Fruit fly (Drosophila melanogaster) whole organism, pupa: ENCODE measurements around the gene swm.
A peak's percentile ranks its signal among the peaks of the same experiment; 100 is the strongest.

Experiments
- CG10348 ChIP-seq: fragments of 200-800 bp; sonication (Bioruptor generic); IDR thresholded peaks from 2 replicates; pipeline ENCODE4 v1.3.6; 2022; ENCODE audit warnings: missing biosample characterization, missing genetic modification characterization
- CG12605 ChIP-seq: fragments of 200-800 bp; sonication (Bioruptor generic); IDR thresholded peaks from 2 replicates; pipeline ENCODE4 v1.3.6; 2022; ENCODE audit warnings: missing biosample characterization, missing genetic modification characterization
- CG13204 ChIP-seq: fragments of 200-800 bp; sonication (Bioruptor generic); optimal IDR thresholded peaks from 2 replicates; lab custom pipeline; 2018; ENCODE audit warnings: missing biosample characterization, mild to moderate bottlenecking, missing genetic modification characterization, moderate library complexity
- CG14655 ChIP-seq: fragments of 200-800 bp; sonication (Bioruptor generic); optimal IDR thresholded peaks from 3 replicates; lab custom pipeline; 2017; ENCODE audit warnings: mild to moderate bottlenecking, missing biosample characterization, missing genetic modification reagents, missing genetic modification characterization
- CG15710 ChIP-seq: fragments of 200-800 bp; sonication (Bioruptor generic); optimal IDR thresholded peaks from 2 replicates; lab custom pipeline; 2018; ENCODE audit warnings: missing biosample characterization, mild to moderate bottlenecking, missing genetic modification characterization, moderate library complexity
- CG17806 ChIP-seq: fragments of 200-800 bp; sonication (Bioruptor generic); optimal IDR thresholded peaks from 2 replicates; lab custom pipeline; 2018; ENCODE audit warnings: missing biosample characterization, mild to moderate bottlenecking, missing genetic modification characterization, moderate library complexity
- CG32121 ChIP-seq: fragments of 200-800 bp; sonication (Bioruptor generic); IDR thresholded peaks from 2 replicates; pipeline ENCODE4 v1.3.6; 2022; ENCODE audit warnings: missing biosample characterization, missing genetic modification characterization
- CG34367 ChIP-seq: fragments of 200-800 bp; sonication (Bioruptor generic); optimal IDR thresholded peaks from 2 replicates; lab custom pipeline; 2018; ENCODE audit warnings: missing biosample characterization, mild to moderate bottlenecking, missing genetic modification characterization
- CG4496 ChIP-seq: fragments of 200-800 bp; sonication (Bioruptor generic); IDR thresholded peaks from 3 replicates; pipeline ENCODE4 v1.3.6; 2022; ENCODE audit warnings: missing biosample characterization, missing genetic modification characterization
- CG8159 ChIP-seq: fragments of 200-800 bp; sonication (Bioruptor generic); optimal IDR thresholded peaks from 3 replicates; lab custom pipeline; 2018; ENCODE audit warnings: missing biosample characterization, mild to moderate bottlenecking, missing genetic modification characterization, moderate library complexity
- CG8301 ChIP-seq: fragments of 200-800 bp; sonication (Bioruptor generic); optimal IDR thresholded peaks from 2 replicates; lab custom pipeline; 2018; ENCODE audit warnings: missing biosample characterization, mild to moderate bottlenecking, missing genetic modification characterization
- CG9948 ChIP-seq: fragments of 200-800 bp; sonication (Bioruptor generic); optimal IDR thresholded peaks from 2 replicates; lab custom pipeline; 2018; ENCODE audit warnings: missing biosample characterization, mild to moderate bottlenecking, missing genetic modification characterization, moderate library complexity
- D1 ChIP-seq: fragments of 200-800 bp; sonication (Bioruptor generic); optimal IDR thresholded peaks from 2 replicates; lab custom pipeline; 2018; ENCODE audit warnings: missing biosample characterization, mild to moderate bottlenecking, missing genetic modification characterization, moderate library complexity
- EcR ChIP-seq: fragments of 200-800 bp; sonication (Bioruptor generic); optimal IDR thresholded peaks from 3 replicates; lab custom pipeline; 2019; ENCODE audit warnings: missing biosample characterization, missing genetic modification characterization, mild to moderate bottlenecking, moderate library complexity, missing genetic modification reagents
- Ets98B ChIP-seq: fragments of 200-800 bp; sonication (Bioruptor generic); IDR thresholded peaks from 2 replicates; pipeline ENCODE4 v1.3.6; 2022; ENCODE audit warnings: missing biosample characterization, missing genetic modification characterization
- Pif1A ChIP-seq: fragments of 200-800 bp; sonication (Bioruptor generic); optimal IDR thresholded peaks from 3 replicates; lab custom pipeline; 2016; ENCODE audit warnings: missing biosample characterization, missing genetic modification characterization
- Pif1B ChIP-seq: fragments of 200-800 bp; sonication (Bioruptor generic); optimal IDR thresholded peaks from 3 replicates; lab custom pipeline; 2016; ENCODE audit warnings: missing biosample characterization, missing genetic modification characterization
- Snoo ChIP-seq: fragments of 200-800 bp; sonication (Bioruptor generic); optimal IDR thresholded peaks from 3 replicates; lab custom pipeline; 2017; ENCODE audit warnings: missing biosample characterization, mild to moderate bottlenecking, missing genetic modification characterization, inconsistent platforms
- fd96Ca ChIP-seq: fragments of 200-800 bp; sonication (Bioruptor generic); IDR thresholded peaks from 3 replicates; pipeline ENCODE4 v1.3.6; 2022; ENCODE audit warnings: missing biosample characterization, missing genetic modification characterization
- gl ChIP-seq: fragments of 200-800 bp; sonication (Bioruptor generic); optimal IDR thresholded peaks from 2 replicates; lab custom pipeline; 2018; ENCODE audit warnings: missing biosample characterization, mild to moderate bottlenecking, missing genetic modification characterization
- rn ChIP-seq: fragments of 200-800 bp; sonication (Bioruptor generic); IDR thresholded peaks from 2 replicates; pipeline ENCODE4 v1.3.6; 2022; ENCODE audit warnings: missing biosample characterization, missing genetic modification characterization

The swm gene

DNA sequence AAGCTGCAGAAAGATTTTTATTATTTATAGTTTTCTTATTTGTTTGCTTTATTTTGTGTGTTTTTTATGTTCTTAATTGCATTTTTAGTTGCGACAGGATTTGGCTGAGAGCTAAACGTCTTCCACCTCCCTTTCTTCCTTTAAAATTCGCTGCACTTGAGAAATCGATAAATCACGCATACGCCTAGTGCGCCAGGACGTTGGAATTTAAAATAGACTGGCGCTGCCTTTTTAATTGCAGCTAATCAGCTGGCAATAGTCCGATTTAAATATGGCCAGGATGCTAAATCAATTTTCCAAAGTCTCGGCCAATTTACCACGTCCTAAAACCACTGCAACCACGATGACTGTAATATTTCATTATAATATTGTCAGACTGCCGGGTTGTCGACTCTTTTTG lies 33.8 kb downstream of the swm start:
- TF ChIP-seq CG32121: no peak
- no peak for TF ChIP-seq CG12605 (GFP tag; lab: Robert Waterston, UW)
- no peak for TF ChIP-seq gl (tag; lab: Kevin White, UChicago)
- no peak for TF ChIP-seq CG14655 (GFP tag; lab: Kevin White, UChicago)
- no peak for TF ChIP-seq Pif1B (GFP tag; lab: Kevin White, UChicago)
- no peak for TF ChIP-seq fd96Ca (GFP tag; lab: Robert Waterston, UW)

DNA sequence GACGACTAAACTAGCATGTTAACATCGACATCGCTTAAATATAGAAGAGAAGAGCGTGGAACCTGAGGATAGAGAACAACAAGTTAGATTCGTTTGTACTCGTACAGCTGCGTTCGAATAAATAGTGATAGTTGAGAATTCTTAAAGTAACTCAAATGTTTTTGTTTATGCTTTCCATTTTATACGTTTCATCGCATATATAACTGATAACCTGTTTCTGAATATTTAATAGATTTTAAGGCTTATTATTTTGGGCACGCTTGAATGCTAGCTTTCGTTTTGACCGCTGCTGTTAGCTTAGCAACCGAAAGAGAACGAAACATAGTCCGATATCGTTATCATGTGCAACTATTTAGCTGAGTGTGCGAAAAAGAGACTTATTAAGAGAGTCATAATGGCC lies 35.3 kb downstream of the swm start:
- TF ChIP-seq CG10348 (GFP tag; lab: Robert Waterston, UW) (peak; percentile 96), CG12605 (GFP tag; lab: Robert Waterston, UW) (peak; percentile 99), rn (peak; percentile 97), fd96Ca (GFP tag; lab: Robert Waterston, UW) (peak; percentile 99), gl (tag; lab: Kevin White, UChicago) (peak; percentile 91), Snoo (tag; lab: Kevin White, UChicago) (peak; percentile 70), Ets98B (GFP tag; lab: Robert Waterston, UW) (peak; percentile 99), CG32121 (peak; percentile 99), CG8159 (tag; lab: Kevin White, UChicago) (peak; percentile 94), CG17806 (tag; lab: Kevin White, UChicago) (peak; percentile 97), Pif1A (peak; percentile 98), D1 (tag; lab: Kevin White, UChicago) (no peak), CG9948 (tag; lab: Kevin White, UChicago) (peak; percentile 97), CG15710 (tag; lab: Kevin White, UChicago) (peak; percentile 97), CG8301 (tag; lab: Kevin White, UChicago) (peak; percentile 100), CG14655 (GFP tag; lab: Kevin White, UChicago) (peak; percentile 99), EcR (peak; percentile 30), CG13204 (GFP tag; lab: Kevin White, UChicago) (peak; percentile 88), CG4496 (GFP tag; lab: Robert Waterston, UW) (peak; percentile 99), CG34367 (tag; lab: Kevin White, UChicago) (peak; percentile 95), Pif1B (GFP tag; lab: Kevin White, UChicago) (peak; percentile 98)

dm6 chr2L:19530092-19530491 lies 37.0 kb downstream of the swm start, which contains the start of gene CG10165:
TSS of gene CG10165 (minus strand) at chr2L:19530305.
- TF ChIP-seq CG8159 (tag; lab: Kevin White, UChicago) (no peak), Pif1A (no peak), CG9948 (tag; lab: Kevin White, UChicago) (no peak)

DNA sequence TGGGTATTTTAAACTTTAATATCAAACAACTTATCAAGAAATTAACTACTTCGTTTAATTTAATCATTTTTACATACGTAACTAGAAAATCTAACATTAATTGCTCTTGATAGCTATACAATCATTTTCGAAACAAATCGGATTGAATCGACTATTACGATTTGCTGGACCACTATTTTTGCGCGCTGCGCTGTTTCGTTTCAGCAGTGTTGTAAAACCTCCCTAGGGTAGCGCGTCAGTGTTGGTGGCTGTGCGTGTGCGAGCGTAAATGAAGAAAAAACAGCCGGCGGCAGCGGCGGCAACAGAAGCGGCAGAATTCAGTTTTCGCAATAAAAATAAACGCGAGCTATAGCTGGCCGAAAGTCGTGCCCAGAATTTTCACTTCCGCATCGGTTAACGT lies 40.2 kb downstream of the swm start, which contains the start of gene CG33116:
CG33116 (plus strand) TSS at position 233 of the 400 bp plus-strand sequence.
- peak; percentile 51; the same call in 1 of the 2 replicates for TF ChIP-seq CG10348 (GFP tag; lab: Robert Waterston, UW)
- peak; percentile 83 for TF ChIP-seq Ets98B (GFP tag; lab: Robert Waterston, UW)
- TF ChIP-seq rn: 0 out of 2 replicates have a peak, but pooled peaks have one; percentile 52
- peak; percentile 70 for TF ChIP-seq CG17806 (tag; lab: Kevin White, UChicago)
- TF ChIP-seq CG4496 (GFP tag; lab: Robert Waterston, UW): peak; percentile 91
- TF ChIP-seq CG14655 (GFP tag; lab: Kevin White, UChicago): peak; percentile 87
- TF ChIP-seq CG15710 (tag; lab: Kevin White, UChicago): peak; percentile 76
- peak; percentile 63 for TF ChIP-seq CG13204 (GFP tag; lab: Kevin White, UChicago)
- TF ChIP-seq gl (tag; lab: Kevin White, UChicago): peak; percentile 31
- no peak for TF ChIP-seq EcR
- peak; percentile 76 for TF ChIP-seq Snoo (tag; lab: Kevin White, UChicago)
- TF ChIP-seq fd96Ca (GFP tag; lab: Robert Waterston, UW): peak; percentile 86
- TF ChIP-seq CG9948 (tag; lab: Kevin White, UChicago): peak; percentile 76
- TF ChIP-seq CG12605 (GFP tag; lab: Robert Waterston, UW): peak; percentile 63
- TF ChIP-seq CG8159 (tag; lab: Kevin White, UChicago): peak; percentile 79
- peak; percentile 90 for TF ChIP-seq CG32121
- TF ChIP-seq CG34367 (tag; lab: Kevin White, UChicago): peak; percentile 59
- peak; percentile 78 for TF ChIP-seq Pif1B (GFP tag; lab: Kevin White, UChicago)
- TF ChIP-seq CG8301 (tag; lab: Kevin White, UChicago): peak; percentile 85
- TF ChIP-seq Pif1A: peak; percentile 86
- TF ChIP-seq D1 (tag; lab: Kevin White, UChicago): peak; percentile 65

DNA sequence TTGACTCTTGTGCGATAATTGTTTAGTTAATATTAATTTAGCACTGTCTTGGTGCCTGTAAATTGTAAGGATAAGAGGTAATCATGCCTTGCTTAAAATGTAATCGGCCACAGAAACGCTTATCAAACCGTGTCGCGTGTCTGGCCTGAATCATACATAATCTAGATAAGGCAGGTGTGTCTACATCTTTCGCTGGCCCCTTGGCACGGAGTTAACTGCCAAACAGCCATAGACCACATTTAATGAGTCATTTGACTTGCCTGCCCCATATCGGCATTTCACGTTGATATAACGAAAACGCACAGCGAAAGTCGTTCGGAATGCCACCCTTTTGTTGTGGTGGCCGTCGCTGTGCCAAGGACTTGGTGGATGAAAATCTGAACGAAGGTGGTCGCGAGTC lies 42.2 kb downstream of the swm start, which contains the start of gene CG31697:
CG31697 (plus strand) TSS at position 215 of the 400 bp plus-strand sequence.
- TF ChIP-seq EcR (no peak), CG8301 (tag; lab: Kevin White, UChicago) (no peak)

DNA sequence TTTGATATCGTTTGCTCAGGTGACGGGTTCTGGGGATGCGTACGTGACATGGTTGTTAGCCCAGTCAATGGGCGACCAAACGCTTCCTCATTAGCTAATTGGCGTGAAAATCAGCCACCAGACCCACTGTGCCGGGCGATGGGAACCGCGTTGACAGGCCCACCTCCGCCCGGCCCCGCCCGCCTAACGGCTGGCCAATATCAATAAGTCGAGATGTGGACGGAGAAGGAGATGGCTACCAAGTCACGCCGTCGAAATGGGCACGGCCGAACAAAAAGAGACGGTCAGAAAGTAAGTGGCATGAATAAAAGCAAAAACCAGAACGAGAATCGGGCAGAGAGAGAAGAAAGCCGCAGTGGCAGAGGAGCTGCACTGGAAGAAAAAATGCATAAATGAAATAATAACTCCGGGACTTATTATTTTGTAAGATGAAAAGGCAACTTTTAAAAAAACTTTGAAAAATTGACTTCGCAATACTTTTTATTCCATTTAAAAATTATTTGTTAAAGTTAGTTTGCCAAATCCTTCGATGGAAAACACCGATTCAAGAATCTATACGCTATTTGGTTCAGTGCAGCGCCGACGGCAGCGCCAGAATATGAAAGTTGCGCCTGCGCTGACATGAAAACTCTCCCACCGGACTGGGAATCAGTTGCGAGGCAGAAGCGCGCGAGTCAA lies 44.9 kb downstream of the swm start, which contains the start of gene CG13082:
CG13082 (plus strand) TSS at position 647 of the 678 bp plus-strand sequence.
- no peak for TF ChIP-seq rn
- TF ChIP-seq CG13204 (GFP tag; lab: Kevin White, UChicago): peak; percentile 44
- peak; percentile 79 for TF ChIP-seq CG15710 (tag; lab: Kevin White, UChicago)
- no peak for TF ChIP-seq CG10348 (GFP tag; lab: Robert Waterston, UW)
- TF ChIP-seq CG17806 (tag; lab: Kevin White, UChicago): peak; percentile 72
- TF ChIP-seq EcR: peak; percentile 11
- TF ChIP-seq CG8301 (tag; lab: Kevin White, UChicago): peak; percentile 97
- peak; percentile 83 for TF ChIP-seq CG4496 (GFP tag; lab: Robert Waterston, UW)
- peak; percentile 85 for TF ChIP-seq Pif1A
- TF ChIP-seq CG8159 (tag; lab: Kevin White, UChicago): peak; percentile 83
- TF ChIP-seq gl (tag; lab: Kevin White, UChicago): no peak
- TF ChIP-seq Pif1B (GFP tag; lab: Kevin White, UChicago): peak; percentile 89
- peak; percentile 81 for TF ChIP-seq fd96Ca (GFP tag; lab: Robert Waterston, UW)
- peak; percentile 83 for TF ChIP-seq Ets98B (GFP tag; lab: Robert Waterston, UW)
- TF ChIP-seq D1 (tag; lab: Kevin White, UChicago): no peak
- TF ChIP-seq CG12605 (GFP tag; lab: Robert Waterston, UW): peak; percentile 75
- peak; percentile 49 for TF ChIP-seq CG32121
- peak; percentile 56 for TF ChIP-seq CG34367 (tag; lab: Kevin White, UChicago)
- peak; percentile 75 for TF ChIP-seq CG9948 (tag; lab: Kevin White, UChicago)
- TF ChIP-seq Snoo (tag; lab: Kevin White, UChicago): peak; percentile 93
- TF ChIP-seq CG14655 (GFP tag; lab: Kevin White, UChicago): peak; percentile 97
